Fruit fly (Drosophila melanogaster) S2 (cell line): ENCODE measurements around the gene prc.

Experiments used
- CG8478 ChIP-seq: fragments of >200 bp; optimal IDR thresholded peaks from 2 replicates; lab custom pipeline; 2018
- CTCF ChIP-seq, 2 experiments: fragments of >200 bp; optimal IDR thresholded peaks; 2 replicates each; lab custom pipeline; 2018

Gene prc

DNA sequence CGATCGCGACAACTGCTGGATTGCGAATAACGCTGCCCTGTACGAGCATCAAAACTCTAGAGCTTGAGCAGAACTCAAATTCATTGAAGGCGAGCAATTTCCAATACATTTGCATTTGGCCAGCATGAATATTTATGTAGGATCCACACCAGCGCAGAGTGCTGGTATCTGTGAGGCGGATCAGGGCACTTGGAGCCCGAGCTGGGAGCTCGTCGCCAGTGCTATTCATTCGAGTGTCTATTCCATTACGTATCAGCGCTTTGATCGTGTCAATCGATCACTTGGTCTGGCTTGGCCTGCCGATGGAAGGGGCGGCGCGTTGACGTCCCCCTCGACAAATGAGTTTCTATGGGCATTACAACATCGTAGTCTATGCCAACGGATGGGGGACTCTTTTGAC is at the start of gene prc:
Gene prc, minus strand, starts transcription at position 28 of the 400 bp plus-strand sequence.
- TF ChIP-seq CG8478 (lab: Kevin White, UChicago) (no peak), CTCF (optimal IDR thresholded peaks at IDR 0.05; lab: Kevin White, UChicago) (no peak)

DNA sequence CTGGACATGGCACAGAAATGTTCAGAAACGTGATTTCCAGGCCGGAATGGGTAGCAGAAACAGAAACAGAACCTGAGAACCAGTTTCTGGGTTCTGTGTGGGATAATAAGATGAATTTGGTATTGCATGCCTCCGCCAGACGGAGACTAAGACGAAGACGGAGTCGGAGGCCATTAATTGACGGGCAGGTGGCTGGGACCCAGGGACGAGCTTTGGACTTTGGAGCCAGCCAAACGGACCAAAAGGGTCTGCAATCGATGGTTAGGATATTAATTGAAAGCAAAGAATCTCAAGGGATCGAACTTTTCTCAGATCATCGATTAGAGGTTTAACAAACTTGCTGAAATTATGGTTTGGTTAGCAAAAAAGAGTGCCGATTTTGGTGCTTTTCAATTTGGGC is 48.3 kb upstream of the prc start:
- TF ChIP-seq CTCF (optimal IDR thresholded peaks at IDR 0.05; lab: Kevin White, UChicago) (no peak), CG8478 (lab: Kevin White, UChicago) (no peak)

DNA sequence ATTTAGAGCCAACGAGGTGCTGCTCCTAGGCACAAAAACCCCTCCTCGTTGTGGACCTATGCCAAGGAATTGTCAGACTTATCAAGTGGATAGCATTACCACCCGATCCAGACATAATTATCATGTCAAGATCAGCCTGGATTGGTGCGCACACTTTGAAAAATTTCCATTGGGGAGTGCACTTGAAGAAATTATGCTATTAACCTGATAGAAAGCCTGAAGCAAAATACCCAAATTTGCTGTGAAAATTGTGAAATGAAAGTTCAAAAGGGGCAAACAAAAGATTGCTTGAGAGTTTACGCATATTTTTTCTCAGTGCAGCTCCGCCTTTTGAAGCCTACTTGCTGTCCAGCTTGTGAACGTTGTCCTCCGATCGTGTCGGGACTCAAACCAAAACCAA is 47.8 kb upstream of the prc start:
- TF ChIP-seq CTCF (optimal IDR thresholded peaks at IDR 0.05; lab: Kevin White, UChicago) = no peak
- no peak for TF ChIP-seq CG8478 (lab: Kevin White, UChicago)

DNA sequence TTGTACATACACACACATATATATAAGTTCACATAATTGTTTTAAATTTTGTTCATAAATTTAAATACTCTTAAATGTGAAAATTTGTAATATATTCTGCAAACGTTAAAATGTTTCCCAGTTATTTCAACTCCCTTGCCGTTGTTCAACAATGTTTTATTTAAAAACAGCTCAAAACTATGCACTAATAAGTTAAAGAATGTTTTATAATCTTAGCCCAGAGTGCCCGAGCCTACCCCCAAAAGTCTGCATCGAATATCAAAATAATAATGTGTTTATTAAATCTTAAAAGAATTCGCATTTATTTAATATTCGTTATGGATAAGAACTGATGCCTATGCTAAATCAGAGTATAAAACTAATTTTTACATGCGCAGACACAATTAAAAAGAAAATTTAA is 42.0 kb upstream of the prc start:
- TF ChIP-seq CTCF (optimal IDR thresholded peaks at IDR 0.05; lab: Kevin White, UChicago) (no peak), CG8478 (lab: Kevin White, UChicago) (no peak)

DNA sequence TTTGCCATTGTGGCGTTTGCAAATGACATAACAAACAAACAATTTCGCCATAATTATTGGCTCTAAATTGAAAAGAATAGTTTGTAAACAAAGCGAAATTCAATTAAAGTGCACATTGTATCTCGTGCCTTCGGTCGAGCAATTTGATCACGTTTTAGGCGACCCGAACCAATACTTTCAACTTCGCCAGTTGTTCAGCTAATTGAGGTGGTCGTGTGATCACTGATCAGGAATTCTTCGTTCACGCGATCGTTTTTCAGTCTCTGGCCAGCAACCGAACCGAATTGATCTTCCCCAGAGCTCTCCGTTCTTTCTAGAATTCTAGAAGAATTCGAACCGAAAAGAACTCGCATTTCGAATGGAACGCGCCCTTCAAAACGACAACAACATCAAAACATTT is 38.2 kb upstream of the prc start:
- no peak for TF ChIP-seq CTCF (optimal IDR thresholded peaks at IDR 0.05; lab: Kevin White, UChicago)
- TF ChIP-seq CG8478 (lab: Kevin White, UChicago) = no peak

DNA sequence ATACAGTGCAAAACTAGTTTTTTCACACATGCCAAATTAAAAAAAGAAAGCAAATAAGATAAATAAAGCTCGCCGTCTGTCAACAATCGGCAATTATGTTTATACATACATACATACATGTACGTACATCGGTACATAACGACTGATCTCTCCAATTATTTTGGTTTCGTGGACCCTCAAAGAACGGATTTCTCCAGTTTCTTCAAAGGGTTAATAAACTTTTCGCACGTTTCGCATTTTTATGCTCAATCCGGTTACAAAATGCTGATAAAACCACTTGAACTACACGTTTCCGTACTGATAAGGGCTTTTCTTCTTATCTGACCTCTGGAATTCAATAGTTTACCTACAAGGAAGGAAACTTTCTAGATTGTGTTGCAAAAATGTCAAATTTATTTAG is 37.5 kb upstream of the prc start:
- TF ChIP-seq CTCF (optimal IDR thresholded peaks at IDR 0.05; lab: Kevin White, UChicago) (no peak), CG8478 (lab: Kevin White, UChicago) (no peak)

DNA sequence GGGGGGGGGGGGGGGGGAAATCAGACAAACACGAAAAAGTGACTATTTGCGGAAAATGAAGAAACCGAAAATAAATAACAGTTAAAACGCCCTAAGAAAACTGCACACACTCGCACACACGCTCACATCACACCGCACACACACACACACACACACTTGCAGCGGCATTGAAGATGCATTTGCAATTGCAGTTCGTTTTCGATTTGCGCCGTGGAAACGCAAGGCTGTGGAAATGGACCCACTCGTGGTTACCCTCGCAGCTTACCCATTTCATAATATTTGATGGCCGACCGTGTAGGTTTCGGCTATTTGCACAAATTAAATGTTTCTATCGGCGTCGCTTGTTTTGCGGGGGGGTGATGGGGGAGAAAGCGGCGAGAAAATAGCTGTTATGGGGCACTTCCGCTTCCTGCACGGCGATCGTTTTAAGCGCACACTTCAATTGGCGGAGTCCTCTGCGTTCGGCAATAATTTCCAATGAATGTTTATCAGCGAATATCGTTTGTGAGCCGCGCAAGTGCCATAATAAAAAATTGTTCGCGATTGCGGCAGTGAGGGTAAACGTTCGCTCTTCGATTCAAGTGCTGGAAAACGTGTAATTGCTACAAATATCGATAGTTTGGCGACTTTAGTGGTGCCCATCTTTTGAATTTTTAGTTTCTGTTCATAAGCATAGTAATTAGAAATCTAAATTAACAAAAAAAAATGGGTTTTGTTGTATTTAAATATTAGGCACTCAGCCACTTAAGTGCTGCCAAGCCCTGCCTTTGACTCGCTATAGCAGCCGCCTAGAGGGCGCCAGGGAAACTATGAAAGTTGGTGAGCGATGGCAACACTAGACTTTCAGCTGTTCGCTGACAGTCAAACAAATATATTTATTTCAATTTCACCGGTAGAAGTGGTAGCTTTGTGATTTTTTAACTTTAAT is 36.7 kb upstream of the prc start, which contains the start of the genes Pop2 and CG6928:
Gene Pop2, minus strand, starts transcription at position 595 of the 928 bp plus-strand sequence.
Gene CG6928, plus strand, starts transcription at position 835 of the 928 bp plus-strand sequence.
- peak; percentile 86 to 89 for TF ChIP-seq CTCF (optimal IDR thresholded peaks at IDR 0.05; lab: Kevin White, UChicago)
- no peak for TF ChIP-seq CG8478 (lab: Kevin White, UChicago)

DNA sequence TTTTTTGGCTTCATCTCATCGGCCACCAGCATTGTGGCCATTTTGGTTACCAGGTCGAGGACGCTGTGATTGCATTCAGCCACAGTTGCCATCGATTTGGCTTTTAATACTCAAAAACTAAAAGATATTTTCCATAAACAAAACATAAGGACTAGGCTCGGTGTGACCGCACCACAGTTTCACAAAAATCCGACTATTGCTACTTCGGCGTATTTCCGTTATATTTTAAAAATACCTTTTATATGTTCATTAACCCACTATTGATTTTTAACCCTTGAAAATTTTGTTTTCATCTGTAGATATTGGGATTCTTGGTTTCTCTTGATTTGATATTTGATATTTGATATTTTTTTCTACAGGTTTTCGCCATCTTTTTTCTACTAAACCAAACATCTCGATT is 32.0 kb upstream of the prc start, which contains the start of gene Grip163:
Gene Grip163, minus strand, starts transcription at position 180 of the 400 bp plus-strand sequence.
- TF ChIP-seq CTCF (optimal IDR thresholded peaks at IDR 0.05; lab: Kevin White, UChicago) (no peak), CG8478 (lab: Kevin White, UChicago) (no peak)

DNA sequence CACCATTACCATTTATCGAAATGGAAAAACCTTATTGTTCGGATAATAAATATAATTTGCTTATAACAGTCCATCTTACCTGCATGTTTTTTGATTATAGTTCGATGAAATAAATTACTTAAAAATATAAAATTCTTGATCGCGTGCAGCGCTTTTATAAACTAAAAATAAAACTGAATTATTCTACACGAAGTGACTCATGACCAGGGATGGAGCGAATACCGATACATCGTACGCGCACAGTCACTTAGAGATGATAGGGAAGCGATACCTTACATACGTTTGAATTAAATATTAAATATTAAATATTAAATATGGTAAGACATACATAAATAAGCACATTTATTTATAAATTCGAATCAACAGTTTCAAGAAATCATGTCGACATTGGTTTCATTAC is 27.0 kb upstream of the prc start, which contains the start of gene viaf:
Gene viaf, minus strand, starts transcription at position 220 of the 400 bp plus-strand sequence.
- TF ChIP-seq CG8478 (lab: Kevin White, UChicago) = no peak
- TF ChIP-seq CTCF (optimal IDR thresholded peaks at IDR 0.05; lab: Kevin White, UChicago) = peak in 1 of 2 experiments; percentile 14

DNA sequence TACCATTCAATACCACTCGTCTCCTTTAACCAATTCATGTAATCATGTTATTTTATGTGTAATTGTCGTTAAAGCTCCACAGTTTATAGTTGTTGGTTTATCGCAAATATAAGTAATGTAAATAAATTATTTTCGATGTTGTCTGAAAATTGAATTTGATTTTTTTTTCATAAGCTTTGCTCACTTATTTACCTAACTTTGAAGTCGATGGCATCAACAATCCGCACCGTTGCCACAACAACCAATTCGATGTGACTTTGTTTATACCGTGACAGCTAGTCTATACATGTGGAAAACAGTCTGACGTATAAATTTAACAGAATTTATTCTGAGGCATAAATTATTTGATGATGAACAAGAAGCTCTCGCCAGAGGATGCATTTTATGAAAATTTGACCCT is 24.5 kb upstream of the prc start, which contains the start of gene CG6931:
Gene CG6931, plus strand, starts transcription at position 301 of the 400 bp plus-strand sequence.
- TF ChIP-seq CTCF (optimal IDR thresholded peaks at IDR 0.05; lab: Kevin White, UChicago) (no peak), CG8478 (lab: Kevin White, UChicago) (no peak)

DNA sequence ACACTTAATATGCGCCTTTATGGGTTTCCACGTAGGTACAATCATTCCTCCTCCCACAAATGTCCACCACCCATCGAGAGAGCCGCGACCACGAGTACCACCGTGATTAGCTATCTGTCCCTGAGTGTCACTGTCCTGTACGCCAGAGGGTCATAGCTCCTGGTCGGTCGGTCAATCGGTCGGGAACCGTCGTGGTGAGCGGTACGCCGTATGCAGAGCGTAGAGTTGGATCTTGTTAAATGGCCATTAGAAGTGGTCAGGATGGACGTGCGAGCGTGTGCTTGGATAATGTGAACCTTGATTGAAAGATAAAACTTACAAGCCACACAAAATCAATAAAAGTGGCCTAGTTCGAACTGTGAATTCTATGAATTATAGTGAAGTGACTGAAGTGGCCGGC is 18.7 kb upstream of the prc start, which contains the start of gene CG6938:
Gene CG6938, plus strand, starts transcription at position 301 of the 400 bp plus-strand sequence.
- TF ChIP-seq CG8478 (lab: Kevin White, UChicago) (no peak), CTCF (optimal IDR thresholded peaks at IDR 0.05; lab: Kevin White, UChicago) (no peak)

DNA sequence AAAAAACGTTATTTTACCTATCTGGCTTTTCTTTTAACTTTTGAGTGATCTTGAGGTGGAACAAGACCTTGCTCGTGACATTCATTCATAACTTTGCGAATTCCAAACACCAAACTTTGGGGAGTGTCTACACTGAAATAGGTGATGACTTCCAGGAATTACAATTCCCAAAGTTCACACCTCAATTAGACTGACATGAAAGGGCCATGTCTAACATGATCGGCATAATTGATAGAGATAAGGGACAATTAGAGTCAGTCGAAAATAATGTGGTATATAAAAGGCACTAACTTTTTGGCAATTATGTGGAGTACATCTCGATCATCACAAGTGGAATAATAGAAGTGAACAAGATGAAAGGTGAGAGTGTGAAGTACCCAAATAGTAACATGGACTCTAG is 9.9 kb upstream of the prc start, which contains the start of gene CG43896:
Gene CG43896, plus strand, starts transcription at position 301 of the 400 bp plus-strand sequence.
- TF ChIP-seq CG8478 (lab: Kevin White, UChicago) (no peak), CTCF (optimal IDR thresholded peaks at IDR 0.05; lab: Kevin White, UChicago) (no peak)

DNA sequence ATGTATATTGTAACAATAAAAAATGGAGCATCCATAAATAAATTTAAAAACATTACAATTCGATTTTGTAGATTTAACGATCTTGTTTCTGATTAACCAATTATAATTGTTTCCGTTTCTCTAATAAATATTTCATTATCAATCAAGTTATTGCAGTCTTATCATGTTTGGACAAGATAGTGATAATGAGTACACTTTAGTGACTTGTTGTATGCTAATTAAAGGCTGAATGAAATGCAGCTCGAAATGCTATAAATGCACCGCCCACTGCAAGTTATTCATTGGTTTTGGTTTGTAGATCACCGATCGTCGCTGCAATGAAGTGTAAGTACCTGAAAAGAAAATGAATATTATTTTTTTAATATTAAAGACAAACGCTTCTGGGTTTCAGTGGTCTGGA is 8.7 kb upstream of the prc start, which contains the start of gene CG14125:
Gene CG14125, plus strand, starts transcription at position 301 of the 400 bp plus-strand sequence.
- no peak for TF ChIP-seq CTCF (optimal IDR thresholded peaks at IDR 0.05; lab: Kevin White, UChicago)
- no peak for TF ChIP-seq CG8478 (lab: Kevin White, UChicago)

DNA sequence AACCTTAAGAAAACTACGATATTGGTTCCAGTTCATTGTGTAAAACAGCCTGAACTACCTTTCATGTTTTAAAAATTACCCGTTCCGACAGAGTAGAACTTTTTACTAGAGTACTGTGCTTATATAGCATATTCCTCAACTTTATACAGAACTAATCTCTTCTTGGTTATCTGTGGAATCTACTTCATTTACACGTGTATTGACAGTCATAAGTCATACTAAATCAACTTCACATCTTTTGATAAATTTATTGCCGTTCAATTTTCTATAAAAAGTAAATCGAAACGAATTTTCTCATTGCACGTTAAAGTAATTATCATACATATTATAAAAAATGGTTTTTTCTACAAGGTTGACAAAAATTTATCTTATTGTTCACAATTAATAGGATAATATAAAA is 7.8 kb upstream of the prc start, which contains the start of gene CG42397:
Gene CG42397, minus strand, starts transcription at position 101 of the 400 bp plus-strand sequence.
- TF ChIP-seq CTCF (optimal IDR thresholded peaks at IDR 0.05; lab: Kevin White, UChicago) (no peak), CG8478 (lab: Kevin White, UChicago) (no peak)

DNA sequence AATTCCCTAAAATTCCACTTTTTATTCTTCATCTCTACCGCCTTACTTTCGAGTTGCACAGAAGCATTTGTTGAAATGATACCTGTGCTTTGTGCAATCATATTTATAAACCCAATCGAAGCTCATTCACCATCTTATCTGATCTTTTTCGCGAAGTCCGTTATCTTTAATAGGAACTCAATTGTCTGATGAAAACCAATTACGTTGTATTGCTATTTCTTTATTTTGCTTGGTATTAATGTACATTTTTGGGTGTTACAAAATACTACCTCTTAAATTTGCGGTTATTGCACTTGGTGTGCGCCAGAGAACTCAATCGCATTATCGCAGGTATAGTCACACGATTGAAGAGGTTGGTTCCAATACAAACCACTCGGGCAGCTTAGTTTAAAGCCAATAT is 6.9 kb upstream of the prc start, which contains the start of gene Muc68E:
Gene Muc68E, minus strand, starts transcription at position 101 of the 400 bp plus-strand sequence.
- TF ChIP-seq CG8478 (lab: Kevin White, UChicago) = no peak
- no peak for TF ChIP-seq CTCF (optimal IDR thresholded peaks at IDR 0.05; lab: Kevin White, UChicago)
